Worm (Caenorhabditis elegans) whole organism, L2 larva: ENCODE measurements around the gene C34C6.9.
A peak's percentile ranks its signal among the peaks of the same experiment; 100 is the strongest.

Source experiments
- C34F6.9 ChIP-seq: fragments of 150-350 bp; optimal IDR thresholded peaks from 2 replicates; lab custom pipeline; 2014; ENCODE audit warnings: missing biosample characterization, missing genetic modification characterization
- F13H6.1 ChIP-seq: sonication (generic microtip); optimal IDR thresholded peaks from 2 replicates; lab custom pipeline; 2016; ENCODE audit warnings: missing genetic modification characterization, missing compliant biosample characterization
- R02D3.7 ChIP-seq: fragments of 150-350 bp; optimal IDR thresholded peaks from 2 replicates; lab custom pipeline; 2014; ENCODE audit warnings: missing biosample characterization, missing genetic modification characterization
- Y55F3AM.14 ChIP-seq: fragments of 200-800 bp; sonication (Bioruptor generic); optimal IDR thresholded peaks from 2 replicates; lab custom pipeline; 2018; ENCODE audit warnings: mild to moderate bottlenecking, missing genetic modification characterization, missing compliant biosample characterization
- ZK546.5 ChIP-seq: sonication (generic microtip); optimal IDR thresholded peaks from 2 replicates; lab custom pipeline; 2017; ENCODE audit warnings: missing biosample characterization, missing genetic modification characterization
- alr-1 ChIP-seq: fragments of 150-350 bp; optimal IDR thresholded peaks from 2 replicates; lab custom pipeline; 2014; ENCODE audit warnings: missing biosample characterization, missing genetic modification characterization
- aly-2 ChIP-seq: fragments of 150-350 bp; optimal IDR thresholded peaks from 2 replicates; lab custom pipeline; 2014; ENCODE audit warnings: missing biosample characterization, missing genetic modification characterization
- ama-1 ChIP-seq: fragments of 150-350 bp; optimal IDR thresholded peaks from 2 replicates; lab custom pipeline; 2018; ENCODE audit warnings: inconsistent platforms
- ceh-16 ChIP-seq: fragments of 150-350 bp; optimal IDR thresholded peaks from 2 replicates; lab custom pipeline; 2014; ENCODE audit warnings: missing biosample characterization, missing genetic modification characterization
- ceh-82 ChIP-seq: fragments of 150-350 bp; optimal IDR thresholded peaks from 2 replicates; lab custom pipeline; 2014; ENCODE audit warnings: missing biosample characterization, missing genetic modification characterization
- crh-2 ChIP-seq: sonication (generic microtip); optimal IDR thresholded peaks from 2 replicates; lab custom pipeline; 2017; ENCODE audit warnings: missing biosample characterization, missing genetic modification characterization
- dmd-4 ChIP-seq: sonication (generic microtip); optimal IDR thresholded peaks from 2 replicates; lab custom pipeline; 2017; ENCODE audit warnings: missing biosample characterization, missing genetic modification characterization
- elt-1 ChIP-seq: fragments of 150-350 bp; optimal IDR thresholded peaks from 2 replicates; lab custom pipeline; 2014; ENCODE audit warnings: missing biosample characterization, missing genetic modification characterization
- fos-1 ChIP-seq: fragments of 150-350 bp; optimal IDR thresholded peaks from 2 replicates; lab custom pipeline; 2014; ENCODE audit warnings: missing biosample characterization, missing genetic modification characterization
- lin-11 ChIP-seq: fragments of 150-350 bp; sonication (generic microtip); optimal IDR thresholded peaks from 2 replicates; lab custom pipeline; 2014; ENCODE audit warnings: missing biosample characterization, missing genetic modification characterization, inconsistent platforms, mixed read lengths
- lin-13 ChIP-seq: fragments of 150-350 bp; optimal IDR thresholded peaks from 2 replicates; lab custom pipeline; 2014; ENCODE audit warnings: missing biosample characterization, missing genetic modification reagents, missing genetic modification characterization
- lin-39 ChIP-seq: fragments of 150-350 bp; optimal IDR thresholded peaks from 2 replicates; lab custom pipeline; 2014; ENCODE audit warnings: missing biosample characterization, missing genetic modification reagents, missing genetic modification characterization
- lsy-2 ChIP-seq, 2 experiments: fragments of 150-350 bp in 1 of 2; sonication (generic microtip) in 1 of 2; optimal IDR thresholded peaks; 2 replicates each; lab custom pipeline; 2014 to 2017; ENCODE audit warnings: missing biosample characterization in 2 of 2, missing genetic modification characterization in 2 of 2
- mab-5 ChIP-seq: fragments of 150-350 bp; optimal IDR thresholded peaks from 2 replicates; lab custom pipeline; 2014; ENCODE audit warnings: missing biosample characterization, missing genetic modification characterization
- mbf-1 ChIP-seq: sonication (generic microtip); optimal IDR thresholded peaks from 2 replicates; lab custom pipeline; 2017; ENCODE audit warnings: missing biosample characterization, missing genetic modification characterization
- mdl-1 ChIP-seq, 2 experiments: fragments of 150-350 bp in 1 of 2; sonication (generic microtip) in 1 of 2; optimal IDR thresholded peaks; 2 replicates each; lab custom pipeline; 2017; ENCODE audit warnings: missing biosample characterization in 2 of 2, missing genetic modification characterization in 2 of 2
- nhr-10 ChIP-seq: sonication (generic microtip); optimal IDR thresholded peaks from 2 replicates; lab custom pipeline; 2017; ENCODE audit warnings: missing biosample characterization, missing genetic modification characterization
- nhr-11 ChIP-seq: fragments of 150-350 bp; optimal IDR thresholded peaks from 2 replicates; lab custom pipeline; 2014; ENCODE audit warnings: missing biosample characterization, missing genetic modification characterization
- nhr-12 ChIP-seq: fragments of 150-350 bp; optimal IDR thresholded peaks from 2 replicates; lab custom pipeline; 2014; ENCODE audit warnings: missing biosample characterization, missing genetic modification characterization
- nhr-129 ChIP-seq: fragments of 150-350 bp; optimal IDR thresholded peaks from 2 replicates; lab custom pipeline; 2014; ENCODE audit warnings: missing biosample characterization, missing genetic modification characterization
- nhr-21 ChIP-seq: fragments of 150-350 bp; optimal IDR thresholded peaks from 2 replicates; lab custom pipeline; 2014; ENCODE audit warnings: missing biosample characterization, missing genetic modification characterization
- nhr-23 ChIP-seq: fragments of 150-350 bp; optimal IDR thresholded peaks from 2 replicates; lab custom pipeline; 2014; ENCODE audit warnings: missing biosample characterization, missing genetic modification reagents, missing genetic modification characterization
- nhr-237 ChIP-seq: fragments of 150-350 bp; optimal IDR thresholded peaks from 2 replicates; lab custom pipeline; 2014; ENCODE audit warnings: missing biosample characterization, missing genetic modification characterization
- nhr-25 ChIP-seq: fragments of 150-350 bp; sonication (generic microtip); optimal IDR thresholded peaks from 3 replicates; lab custom pipeline; 2014; ENCODE audit warnings: missing biosample characterization, missing genetic modification characterization
- nhr-6 ChIP-seq: fragments of 150-350 bp; optimal IDR thresholded peaks from 2 replicates; lab custom pipeline; 2014; ENCODE audit warnings: missing biosample characterization, missing genetic modification characterization
- nhr-77 ChIP-seq: fragments of 150-350 bp; optimal IDR thresholded peaks from 2 replicates; lab custom pipeline; 2014; ENCODE audit warnings: missing biosample characterization, missing genetic modification characterization
- peb-1 ChIP-seq: fragments of 150-350 bp; optimal IDR thresholded peaks from 2 replicates; lab custom pipeline; 2014; ENCODE audit warnings: missing biosample characterization, missing genetic modification characterization
- skn-1 ChIP-seq: sonication (generic microtip); optimal IDR thresholded peaks from 2 replicates; lab custom pipeline; 2017; ENCODE audit warnings: missing biosample characterization, missing genetic modification characterization
- sma-9 ChIP-seq, 2 experiments: fragments of 150-350 bp in 1 of 2; sonication (generic microtip) in 1 of 2; optimal IDR thresholded peaks; 2 replicates each; lab custom pipeline; 2014 to 2016; ENCODE audit warnings: missing genetic modification characterization in 2 of 2, mild to moderate bottlenecking in 1 of 2, missing biosample characterization in 1 of 2, missing compliant biosample characterization in 1 of 2, missing genetic modification reagents in 1 of 2, moderate library complexity in 1 of 2
- snpc-4 ChIP-seq: fragments of 150-350 bp; optimal IDR thresholded peaks from 2 replicates; lab custom pipeline; 2014; ENCODE audit warnings: missing biosample characterization, missing genetic modification characterization
- unc-39 ChIP-seq: fragments of 150-350 bp; optimal IDR thresholded peaks from 2 replicates; lab custom pipeline; 2014; ENCODE audit warnings: missing biosample characterization, missing genetic modification characterization
- unc-55 ChIP-seq: fragments of 150-350 bp; sonication (generic microtip); optimal IDR thresholded peaks from 3 replicates; lab custom pipeline; 2014; ENCODE audit warnings: missing biosample characterization, missing genetic modification reagents, missing genetic modification characterization
- unc-62 ChIP-seq: fragments of 150-350 bp; optimal IDR thresholded peaks from 2 replicates; lab custom pipeline; 2014; ENCODE audit warnings: missing biosample characterization, missing genetic modification reagents, missing genetic modification characterization
- zag-1 ChIP-seq: fragments of 150-350 bp; optimal IDR thresholded peaks from 2 replicates; lab custom pipeline; 2014; ENCODE audit warnings: missing biosample characterization, missing genetic modification characterization
- ztf-1 ChIP-seq: fragments of 200-800 bp; sonication (Bioruptor generic); conservative IDR thresholded peaks from 2 replicates; pipeline ENCODE4 v1.3.6; 2022; ENCODE audit warnings: missing genetic modification characterization, missing compliant biosample characterization
- ztf-11 ChIP-seq: sonication (generic microtip); optimal IDR thresholded peaks from 2 replicates; lab custom pipeline; 2017; ENCODE audit warnings: missing biosample characterization, missing genetic modification characterization
- ztf-4 ChIP-seq: fragments of 150-350 bp; optimal IDR thresholded peaks from 2 replicates; lab custom pipeline; 2014; ENCODE audit warnings: missing biosample characterization, missing genetic modification characterization

The C34C6.9 gene

ce11 chrII:8658835-8659234, 26.9 kb upstream of the C34C6.9 start, which contains the start of gene atg-10:
Gene atg-10 (plus strand): TSS chrII:8659135.
- TF ChIP-seq mdl-1 (tag; optimal IDR thresholded peaks at IDR 0.05; lab: Kevin White, UChicago) (no peak), nhr-11 (tag; lab: Kevin White, UChicago) (no peak), C34F6.9 (tag; lab: Kevin White, UChicago) (no peak), ceh-82 (tag; lab: Kevin White, UChicago) (no peak), ztf-4 (tag; lab: Kevin White, UChicago) (no peak), nhr-129 (no peak), lsy-2 (tag; optimal IDR thresholded peaks at IDR 0.05; lab: Kevin White, UChicago) (no peak), crh-2 (no peak), snpc-4 (tag; lab: Kevin White, UChicago) (no peak), ztf-1 (GFP tag; lab: Robert Waterston, UW) (no peak), nhr-237 (tag; lab: Kevin White, UChicago) (no peak), nhr-12 (no peak), Y55F3AM.14 (no peak), aly-2 (tag; lab: Kevin White, UChicago) (no peak)

DNA sequence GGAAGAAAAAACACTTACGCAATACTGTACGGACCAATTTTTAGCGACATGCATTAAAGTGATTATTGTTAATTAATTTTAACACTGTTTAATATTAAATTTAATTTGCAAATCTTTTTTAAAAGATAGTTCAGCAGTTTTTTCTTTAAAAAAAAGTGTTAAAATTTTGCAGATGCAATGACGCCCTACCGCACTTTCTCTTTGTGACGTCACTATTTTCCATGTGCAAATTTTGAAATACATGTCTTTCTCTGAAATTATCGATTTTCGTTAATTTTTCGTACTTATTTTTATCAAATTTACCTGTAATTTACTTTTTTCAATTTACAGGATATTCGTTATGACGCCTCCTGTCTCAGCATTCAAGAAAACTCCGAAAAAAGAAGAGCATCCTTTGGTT, 24.2 kb upstream of the C34C6.9 start, which contains the start of the genes piga-1 and eif-2Bepsilon:
Gene piga-1 (minus strand): TSS at position 174 of the 400 bp plus-strand sequence.
Gene eif-2Bepsilon (plus strand): TSS at position 331 of the 400 bp plus-strand sequence.
- TF ChIP-seq peb-1 (tag; lab: Kevin White, UChicago) (no peak), ZK546.5 (tag; lab: Kevin White, UChicago) (no peak), ztf-4 (tag; lab: Kevin White, UChicago) (no peak), alr-1 (no peak), fos-1 (tag; lab: Kevin White, UChicago) (peak; percentile 21), mab-5 (no peak), lsy-2 (tag; optimal IDR thresholded peaks at IDR 0.05; lab: Kevin White, UChicago) (peak in 1 of 2 experiments; percentile 74), sma-9 (GFP tag; optimal IDR thresholded peaks at IDR 0.05; lab: Kevin White, UChicago) (peak; percentile 21), sma-9 (tag; optimal IDR thresholded peaks at IDR 0.05; lab: Kevin White, UChicago) (no peak), ztf-11 (tag; lab: Kevin White, UChicago) (no peak), lin-11 (no peak), mdl-1 (tag; optimal IDR thresholded peaks at IDR 0.05; lab: Kevin White, UChicago) (peak in 1 of 2 experiments; percentile 1), snpc-4 (tag; lab: Kevin White, UChicago) (no peak), unc-62 (no peak), unc-55 (GFP tag; lab: Kevin White, UChicago) (peak; percentile 84), nhr-23 (tag; lab: Kevin White, UChicago) (no peak), nhr-12 (no peak), crh-2 (peak; percentile 72), unc-39 (no peak), skn-1 (tag; lab: Kevin White, UChicago) (no peak), mbf-1 (tag; lab: Kevin White, UChicago) (no peak), F13H6.1 (no peak), nhr-21 (no peak), zag-1 (tag; lab: Kevin White, UChicago) (no peak), ceh-82 (tag; lab: Kevin White, UChicago) (no peak), nhr-6 (tag; lab: Kevin White, UChicago) (peak; percentile 24), nhr-77 (tag; lab: Kevin White, UChicago) (no peak), elt-1 (no peak), lin-13 (GFP tag; lab: Kevin White, UChicago) (no peak), ceh-16 (tag; lab: Kevin White, UChicago) (no peak), nhr-129 (peak; percentile 48), ama-1 (lab: Kevin White, UChicago) (no peak), R02D3.7 (tag; lab: Kevin White, UChicago) (no peak), lin-39 (no peak), C34F6.9 (tag; lab: Kevin White, UChicago) (peak; percentile 88), ztf-1 (GFP tag; lab: Robert Waterston, UW) (no peak), aly-2 (tag; lab: Kevin White, UChicago) (no peak), dmd-4 (tag; lab: Kevin White, UChicago) (no peak), Y55F3AM.14 (no peak), nhr-25 (tag; lab: Kevin White, UChicago) (no peak), nhr-11 (tag; lab: Kevin White, UChicago) (no peak), nhr-10 (no peak)
